Fruit fly (Drosophila melanogaster): ENCODE measurements around the gene BobA.
A peak's percentile ranks its signal among the peaks of the same experiment; 100 is the strongest.

Gene BobA

DNA sequence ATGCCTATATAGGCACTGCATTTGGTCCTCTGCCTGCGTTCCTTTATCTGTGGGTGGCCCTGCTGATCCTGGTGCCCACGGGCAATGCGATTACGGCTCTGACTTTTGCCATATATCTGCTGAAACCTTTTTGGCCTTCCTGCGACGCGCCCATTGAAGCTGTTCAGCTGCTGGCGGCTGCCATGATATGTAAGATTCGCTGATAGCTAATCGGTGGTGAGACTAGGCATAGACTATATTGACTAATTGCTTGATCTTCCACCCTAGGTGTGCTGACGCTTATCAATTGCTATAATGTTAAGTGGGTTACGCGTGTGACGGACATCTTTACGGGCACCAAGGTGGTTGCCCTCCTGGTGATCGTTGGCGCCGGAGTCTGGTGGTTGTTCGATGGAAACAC lies 44.0 kb upstream of the BobA start:
- TF ChIP-seq E2f1 (GFP tag; IDR thresholded peaks at IDR 0.05) (no peak), CG33213 (GFP tag; optimal IDR thresholded peaks at IDR 0.05) (no peak), zen (tag; optimal IDR thresholded peaks at IDR 0.05) (peak; percentile 91), CG15479 (GFP tag; optimal IDR thresholded peaks at IDR 0.05) (peak; percentile 74), tll (GFP tag; optimal IDR thresholded peaks at IDR 0.05) (peak in 1 of 2 experiments; percentile 2), stwl (tag; optimal IDR thresholded peaks at IDR 0.05) (no peak), Doc2 (GFP tag; IDR thresholded peaks at IDR 0.05) (no peak), Chrac-16 (GFP tag; optimal IDR thresholded peaks at IDR 0.05) (no peak), sna (GFP tag; IDR thresholded peaks at IDR 0.05; ENCODE audit: partially characterized antibody) (no peak), az2 (GFP tag; optimal IDR thresholded peaks at IDR 0.05) (no peak), Scr (GFP tag; IDR thresholded peaks at IDR 0.05; ENCODE audit: partially characterized antibody) (no peak), gce (GFP tag; IDR thresholded peaks at IDR 0.05) (no peak), sug (tag; optimal IDR thresholded peaks at IDR 0.05) (peak; percentile 23)

DNA sequence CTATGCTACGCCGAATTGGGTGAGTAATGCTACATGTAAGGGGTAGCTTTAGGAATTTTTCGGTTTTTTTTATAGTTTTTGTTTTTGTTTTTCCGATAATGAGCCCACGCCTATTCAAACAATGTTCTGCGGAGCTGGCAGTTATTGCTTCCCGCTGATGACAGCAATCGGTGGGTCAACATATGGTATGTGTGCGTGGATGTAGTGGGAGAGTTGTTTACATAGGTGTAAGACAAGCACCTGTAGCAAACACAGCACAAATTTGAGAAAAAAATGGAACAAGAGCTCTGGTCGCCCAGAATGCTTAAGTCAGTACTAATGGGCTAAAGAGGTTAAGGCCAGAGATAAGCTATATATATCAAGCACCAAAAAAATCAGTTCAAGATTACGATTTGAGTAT lies 42.3 kb upstream of the BobA start:
- peak; percentile 24 for TF ChIP-seq CG6254 (GFP tag; optimal IDR thresholded peaks at IDR 0.05)
- TF ChIP-seq caup (GFP tag; optimal IDR thresholded peaks at IDR 0.05; ENCODE audit: severe bottlenecking): peak; percentile 47
- no peak for TF ChIP-seq Hmx (GFP tag; optimal IDR thresholded peaks at IDR 0.05)
- TF ChIP-seq lab (GFP tag; optimal IDR thresholded peaks at IDR 0.05): peak; percentile 55
- TF ChIP-seq HLHmδ (GFP tag; optimal IDR thresholded peaks at IDR 0.05): peak; percentile 41
- TF ChIP-seq kah (GFP tag; optimal IDR thresholded peaks at IDR 0.05): peak; percentile 15
- peak; percentile 68 for TF ChIP-seq Med (GFP tag)
- no peak for TF ChIP-seq mld (GFP tag; IDR thresholded peaks at IDR 0.05; ENCODE audit: partially characterized antibody)
- peak in 1 of 2 experiments; percentile 3 for TF ChIP-seq tll (GFP tag; optimal IDR thresholded peaks at IDR 0.05)
- no peak for TF ChIP-seq Mes4 (GFP tag; optimal IDR thresholded peaks at IDR 0.05)
- TF ChIP-seq ci (GFP tag; IDR thresholded peaks at IDR 0.05): peak; percentile 34; the same call in 1 of the 3 replicates
- TF ChIP-seq pan (optimal IDR thresholded peaks at IDR 0.05): no peak
- no peak for TF ChIP-seq pan (GFP tag; optimal IDR thresholded peaks at IDR 0.05 in 1 of 2, IDR thresholded peaks at IDR 0.05 in 1 of 2)
- peak; percentile 3 for TF ChIP-seq Jarid2 (GFP tag; optimal IDR thresholded peaks at IDR 0.05)
- TF ChIP-seq CG18599 (GFP tag; optimal IDR thresholded peaks at IDR 0.05): peak; percentile 10
- TF ChIP-seq CG11093 (GFP tag; IDR thresholded peaks at IDR 0.05): no peak
- TF ChIP-seq Ssrp (tag; optimal IDR thresholded peaks at IDR 0.05): no peak
- TF ChIP-seq CG9876 (GFP tag; optimal IDR thresholded peaks at IDR 0.05): no peak
- peak; percentile 76 for TF ChIP-seq sens (GFP tag)
- no peak for TF ChIP-seq Atf-2 (GFP tag; optimal IDR thresholded peaks at IDR 0.05)
- TF ChIP-seq CG6813 (GFP tag; optimal IDR thresholded peaks at IDR 0.05): peak; percentile 48
- no peak for TF ChIP-seq dati (GFP tag; IDR thresholded peaks at IDR 0.05)
- peak; percentile 18; the same call in 1 of the 2 replicates for TF ChIP-seq CG9932 (GFP tag; IDR thresholded peaks at IDR 0.05)
- peak; percentile 1 for TF ChIP-seq CG9727 (GFP tag; optimal IDR thresholded peaks at IDR 0.05)
- no peak for TF ChIP-seq ind (GFP tag; optimal IDR thresholded peaks at IDR 0.05)
- no peak for TF ChIP-seq CG8924 (tag; optimal IDR thresholded peaks at IDR 0.05)
- no peak for TF ChIP-seq ranshi (GFP tag; IDR thresholded peaks at IDR 0.05)
- no peak for TF ChIP-seq CG13296 (GFP tag; optimal IDR thresholded peaks at IDR 0.05)
- TF ChIP-seq zfh1 (GFP tag; IDR thresholded peaks at IDR 0.05): peak; percentile 59; the same call in 1 of the 3 replicates
- TF ChIP-seq BtbVII (GFP tag; optimal IDR thresholded peaks at IDR 0.05): peak; percentile 3
- TF ChIP-seq gem (tag; optimal IDR thresholded peaks at IDR 0.05): no peak
- TF ChIP-seq CG1233 (GFP tag; optimal IDR thresholded peaks at IDR 0.05): peak; percentile 2
- peak; percentile 37 for TF ChIP-seq ATbp (GFP tag; optimal IDR thresholded peaks at IDR 0.05)
- TF ChIP-seq Dbx (GFP tag; IDR thresholded peaks at IDR 0.05): peak; percentile 12; the same call in 1 of the 3 replicates
- TF ChIP-seq sd (tag; optimal IDR thresholded peaks at IDR 0.05): peak; percentile 25
- TF ChIP-seq cato (GFP tag; optimal IDR thresholded peaks at IDR 0.05; ENCODE audit: borderline replicate concordance): no peak
- no peak for TF ChIP-seq CG17612 (GFP tag; IDR thresholded peaks at IDR 0.05)
